Worm (Caenorhabditis elegans): ENCODE results near the gene D2023.4.

D2023.4 gene

ce11 chrV:11843678-11844366, 18.3 kb upstream of the D2023.4 start, which contains the start of gene nphp-4:
TSS of gene nphp-4 (minus strand) at chrV:11843728.
- TF ChIP-seq unc-62 (GFP tag; optimal IDR thresholded peaks at IDR 0.05) (no peak), lsy-2 (tag; optimal IDR thresholded peaks at IDR 0.05) (no peak), unc-39 (tag; optimal IDR thresholded peaks at IDR 0.05) (no peak), elt-3 (tag; optimal IDR thresholded peaks at IDR 0.05) (no peak), crh-2 (tag; optimal IDR thresholded peaks at IDR 0.05) (no peak), ceh-16 (tag; optimal IDR thresholded peaks at IDR 0.05) (no peak), nhr-6 (tag; optimal IDR thresholded peaks at IDR 0.05) (no peak), ZK546.5 (tag; optimal IDR thresholded peaks at IDR 0.05) (no peak), unc-55 (GFP tag; optimal IDR thresholded peaks at IDR 0.05) (no peak), nhr-10 (tag; optimal IDR thresholded peaks at IDR 0.05) (no peak), alr-1 (tag; optimal IDR thresholded peaks at IDR 0.05) (no peak), F13H6.1 (tag; optimal IDR thresholded peaks at IDR 0.05) (no peak), C34F6.9 (tag; optimal IDR thresholded peaks at IDR 0.05) (no peak), mab-5 (tag; optimal IDR thresholded peaks at IDR 0.05) (no peak), ztf-4 (tag; optimal IDR thresholded peaks at IDR 0.05) (no peak), mdl-1 (tag; optimal IDR thresholded peaks at IDR 0.05) (no peak), nhr-129 (tag; optimal IDR thresholded peaks at IDR 0.05) (no peak), gmeb-1 (tag; optimal IDR thresholded peaks at IDR 0.05) (no peak)

ce11 chrV:11839220-11839619, 13.7 kb upstream of the D2023.4 start, which contains the start of gene idpb-5:
TSS of gene idpb-5 (plus strand) at chrV:11839520.
- TF ChIP-seq ztf-4 (tag; optimal IDR thresholded peaks at IDR 0.05), result no peak
- no peak for TF ChIP-seq elt-1 (tag; optimal IDR thresholded peaks at IDR 0.05)
- TF ChIP-seq mab-5 (tag; optimal IDR thresholded peaks at IDR 0.05), result no peak
- no peak for TF ChIP-seq nhr-23 (tag; optimal IDR thresholded peaks at IDR 0.05)
- no peak for TF ChIP-seq F13H6.1 (tag; optimal IDR thresholded peaks at IDR 0.05)
- no peak for TF ChIP-seq peb-1 (tag; optimal IDR thresholded peaks at IDR 0.05)
- no peak for TF ChIP-seq nhr-10 (tag; optimal IDR thresholded peaks at IDR 0.05)
- no peak for TF ChIP-seq gmeb-1 (tag; optimal IDR thresholded peaks at IDR 0.05)
- no peak for TF ChIP-seq dmd-4 (tag; optimal IDR thresholded peaks at IDR 0.05)
- TF ChIP-seq nhr-6 (tag; optimal IDR thresholded peaks at IDR 0.05), result no peak
- no peak for TF ChIP-seq C34F6.9 (tag; optimal IDR thresholded peaks at IDR 0.05)
- no peak for TF ChIP-seq lin-11 (tag; optimal IDR thresholded peaks at IDR 0.05)
- no peak for TF ChIP-seq Y55F3AM.14 (GFP tag; optimal IDR thresholded peaks at IDR 0.05)

DNA sequence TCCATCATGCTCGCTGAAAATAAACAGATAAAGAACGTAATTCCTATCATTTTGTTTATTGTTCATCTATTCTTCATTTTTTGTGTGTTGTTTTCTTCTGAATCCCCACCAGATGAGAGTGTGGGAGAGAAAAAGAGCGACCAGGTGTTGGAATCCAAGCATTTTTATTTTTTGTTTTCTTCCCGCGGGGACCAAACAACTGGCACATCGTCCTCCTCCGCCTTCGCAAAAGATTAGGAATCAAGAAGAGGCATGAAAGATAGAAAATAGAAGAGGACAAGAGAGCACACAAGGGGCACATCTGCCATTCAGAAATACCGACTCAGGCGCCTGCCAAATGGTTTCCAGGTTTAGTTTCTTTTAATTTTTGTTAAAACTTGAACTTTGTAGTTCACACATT, 10.5 kb upstream of the D2023.4 start, which contains the start of gene R13H4.2:
Gene R13H4.2 (plus strand): TSS at position 319 of the 400 bp plus-strand sequence.
- TF ChIP-seq skn-1 (tag; optimal IDR thresholded peaks at IDR 0.05) (no peak), R02D3.7 (tag; optimal IDR thresholded peaks at IDR 0.05) (no peak), F13H6.1 (tag; optimal IDR thresholded peaks at IDR 0.05) (peak; percentile 36), nhr-129 (tag; optimal IDR thresholded peaks at IDR 0.05) (peak; percentile 18), zag-1 (tag; optimal IDR thresholded peaks at IDR 0.05) (no peak), Y55F3AM.14 (GFP tag; optimal IDR thresholded peaks at IDR 0.05) (no peak), sma-9 (GFP tag; optimal IDR thresholded peaks at IDR 0.05) (peak; percentile 15), sma-9 (tag; optimal IDR thresholded peaks at IDR 0.05) (no peak), ztf-11 (tag; optimal IDR thresholded peaks at IDR 0.05) (no peak), ceh-16 (tag; optimal IDR thresholded peaks at IDR 0.05) (no peak), lsy-2 (tag; optimal IDR thresholded peaks at IDR 0.05) (peak in 1 of 2 experiments; percentile 22)

ce11 chrV:11833319-11833718, 7.8 kb upstream of the D2023.4 start, which contains the start of gene pho-8:
TSS of gene pho-8 (plus strand) at chrV:11833619.
- TF ChIP-seq dmd-4 (tag; optimal IDR thresholded peaks at IDR 0.05) (no peak), sma-9 (GFP tag; optimal IDR thresholded peaks at IDR 0.05) (no peak), sma-9 (tag; optimal IDR thresholded peaks at IDR 0.05) (no peak), lin-39 (tag; optimal IDR thresholded peaks at IDR 0.05) (no peak), nhr-237 (tag; optimal IDR thresholded peaks at IDR 0.05) (no peak), elt-1 (tag; optimal IDR thresholded peaks at IDR 0.05) (no peak), F13H6.1 (tag; optimal IDR thresholded peaks at IDR 0.05) (no peak), ceh-82 (tag; optimal IDR thresholded peaks at IDR 0.05) (no peak), mbf-1 (tag; optimal IDR thresholded peaks at IDR 0.05) (no peak), gmeb-1 (tag; optimal IDR thresholded peaks at IDR 0.05) (no peak), nhr-11 (tag; optimal IDR thresholded peaks at IDR 0.05) (no peak), alr-1 (tag; optimal IDR thresholded peaks at IDR 0.05) (no peak), skn-1 (tag; optimal IDR thresholded peaks at IDR 0.05) (no peak), snpc-4 (tag; optimal IDR thresholded peaks at IDR 0.05) (no peak), Y55F3AM.14 (GFP tag; optimal IDR thresholded peaks at IDR 0.05) (no peak), ztf-11 (tag; optimal IDR thresholded peaks at IDR 0.05) (no peak), zag-1 (tag; optimal IDR thresholded peaks at IDR 0.05) (no peak), C34F6.9 (tag; optimal IDR thresholded peaks at IDR 0.05) (no peak)
